Fruit fly (Drosophila melanogaster) whole organism, embryonic: Measurements from ENCODE around the gene Hs2st.

Experiments
- Aef1 ChIP-seq: fragments of 200-800 bp; sonication (Bioruptor generic); IDR thresholded peaks from 3 replicates; pipeline ENCODE4 v1.3.6; 2022; ENCODE audit warnings: missing biosample characterization, missing genetic modification characterization
- Asciz ChIP-seq: fragments of 200-800 bp; sonication (Bioruptor generic); optimal IDR thresholded peaks from 2 replicates; lab custom pipeline; 2017; ENCODE audit warnings: missing biosample characterization, mild to moderate bottlenecking, missing genetic modification characterization, missing genetic modification reagents
- Atf6 ChIP-seq: fragments of 200-800 bp; sonication (Bioruptor generic); IDR thresholded peaks from 2 replicates; pipeline ENCODE4 v1.3.6; 2022; ENCODE audit warnings: missing biosample characterization, missing genetic modification characterization
- Blimp-1 ChIP-seq: fragments of 200-800 bp; sonication (Bioruptor generic); optimal IDR thresholded peaks from 3 replicates; lab custom pipeline; 2018; ENCODE audit warnings: missing biosample characterization, missing genetic modification characterization, mild to moderate bottlenecking, moderate library complexity, missing genetic modification reagents
- CG10267 ChIP-seq: fragments of 200-800 bp; sonication (Bioruptor generic); optimal IDR thresholded peaks from 2 replicates; lab custom pipeline; 2018; ENCODE audit warnings: missing biosample characterization, mild to moderate bottlenecking, missing genetic modification characterization, moderate library complexity
- CG11398 ChIP-seq: fragments of 200-800 bp; sonication (Bioruptor generic); optimal IDR thresholded peaks from 2 replicates; lab custom pipeline; 2016; ENCODE audit warnings: missing biosample characterization, missing genetic modification characterization
- CG13894 ChIP-seq: fragments of 200-800 bp; sonication (Bioruptor generic); optimal IDR thresholded peaks from 3 replicates; lab custom pipeline; 2018; ENCODE audit warnings: missing biosample characterization, mild to moderate bottlenecking, missing genetic modification characterization, moderate library complexity
- CG15011 ChIP-seq: fragments of 200-800 bp; sonication (Bioruptor generic); optimal IDR thresholded peaks from 3 replicates; lab custom pipeline; 2018; ENCODE audit warnings: missing biosample characterization, mild to moderate bottlenecking, missing genetic modification characterization
- CG15269 ChIP-seq: fragments of 200-800 bp; sonication (Bioruptor generic); optimal IDR thresholded peaks from 2 replicates; lab custom pipeline; 2018; ENCODE audit warnings: missing biosample characterization, mild to moderate bottlenecking, missing genetic modification characterization, moderate library complexity
- CG15479 ChIP-seq: fragments of 200-800 bp; sonication (Bioruptor generic); optimal IDR thresholded peaks from 3 replicates; lab custom pipeline; 2019; ENCODE audit warnings: missing biosample characterization, mild to moderate bottlenecking, missing genetic modification characterization, moderate library complexity
- CG2120 ChIP-seq: fragments of 200-800 bp; sonication (Bioruptor generic); optimal IDR thresholded peaks from 3 replicates; lab custom pipeline; 2016; ENCODE audit warnings: missing biosample characterization, missing genetic modification characterization
- CG3065 ChIP-seq: fragments of 200-800 bp; sonication (Bioruptor generic); optimal IDR thresholded peaks from 2 replicates; lab custom pipeline; 2016; ENCODE audit warnings: missing biosample characterization, missing genetic modification characterization
- CG31441 ChIP-seq: fragments of 200-800 bp; sonication (Bioruptor generic); IDR thresholded peaks from 2 replicates; pipeline ENCODE4 v1.3.6; 2022; ENCODE audit warnings: missing biosample characterization, missing genetic modification characterization
- CG32767 ChIP-seq: fragments of 200-800 bp; sonication (Bioruptor generic); IDR thresholded peaks from 2 replicates; pipeline ENCODE4 v1.3.6; 2022; ENCODE audit warnings: missing biosample characterization, missing genetic modification characterization
- CG34224 ChIP-seq: fragments of 200-800 bp; sonication (Bioruptor generic); IDR thresholded peaks from 3 replicates; pipeline ENCODE4 v1.3.6; 2022; ENCODE audit warnings: missing biosample characterization, missing genetic modification characterization; ENCODE audit not compliant: partially characterized antibody
- CG4854 ChIP-seq: fragments of 200-800 bp; sonication (Bioruptor generic); optimal IDR thresholded peaks from 2 replicates; lab custom pipeline; 2016; ENCODE audit warnings: missing biosample characterization, missing genetic modification characterization, inconsistent platforms
- CG7372 ChIP-seq: fragments of 200-800 bp; sonication (Bioruptor generic); IDR thresholded peaks from 2 replicates; pipeline ENCODE4 v1.3.6; 2022; ENCODE audit warnings: missing biosample characterization, missing genetic modification characterization
- CG7963 ChIP-seq: fragments of 200-800 bp; sonication (Bioruptor generic); IDR thresholded peaks from 3 replicates; pipeline ENCODE4 v1.3.6; 2022; ENCODE audit warnings: missing biosample characterization, missing genetic modification characterization; ENCODE audit not compliant: partially characterized antibody
- CG8290 ChIP-seq, 3 experiments: fragments of 200-800 bp; sonication (Bioruptor generic); optimal IDR thresholded peaks; 2 replicates each; lab custom pipeline; 2016 to 2019; ENCODE audit warnings: missing biosample characterization in 3 of 3, missing genetic modification characterization in 3 of 3, mild to moderate bottlenecking in 2 of 3, moderate library complexity in 1 of 3
- CG8924 ChIP-seq: fragments of 200-800 bp; optimal IDR thresholded peaks from 3 replicates; lab custom pipeline; 2019; ENCODE audit warnings: missing biosample characterization, mild to moderate bottlenecking, missing genetic modification characterization, moderate library complexity
- CG9797 ChIP-seq: fragments of 200-800 bp; sonication (Bioruptor generic); optimal IDR thresholded peaks from 3 replicates; lab custom pipeline; 2018; ENCODE audit warnings: missing biosample characterization, mild to moderate bottlenecking, missing genetic modification characterization
- Dip2 ChIP-seq: fragments of 200-800 bp; sonication (Bioruptor generic); IDR thresholded peaks from 2 replicates; pipeline ENCODE4 v1.3.6; 2022; ENCODE audit warnings: missing biosample characterization, missing genetic modification characterization
- Doc3 ChIP-seq: fragments of 200-800 bp; sonication (Bioruptor generic); IDR thresholded peaks from 3 replicates; pipeline ENCODE4 v1.3.6; 2022; ENCODE audit warnings: missing biosample characterization, missing genetic modification characterization; ENCODE audit not compliant: partially characterized antibody
- Ets65A ChIP-seq: fragments of 200-800 bp; sonication (Bioruptor generic); peaks from one replicate; lab custom pipeline; 2016; ENCODE audit warnings: missing biosample characterization, missing genetic modification characterization
- Fer3 ChIP-seq: fragments of 200-800 bp; sonication (Bioruptor generic); optimal IDR thresholded peaks from 2 replicates; lab custom pipeline; 2018; ENCODE audit warnings: missing biosample characterization, mild to moderate bottlenecking, missing genetic modification characterization, moderate library complexity
- H2.0 ChIP-seq: fragments of 200-800 bp; sonication (Bioruptor generic); IDR thresholded peaks from 2 replicates; pipeline ENCODE4 v1.3.6; 2022; ENCODE audit warnings: missing biosample characterization, missing genetic modification characterization
- Hmx ChIP-seq: fragments of 200-800 bp; sonication (Bioruptor generic); optimal IDR thresholded peaks from 2 replicates; lab custom pipeline; 2016; ENCODE audit warnings: missing biosample characterization, missing genetic modification characterization
- Hr78 ChIP-seq, 2 experiments: fragments of 200-800 bp in 1 of 2; fragments of >200 bp in 1 of 2; sonication (Bioruptor generic) in 1 of 2; optimal IDR thresholded peaks; 2 replicates each; lab custom pipeline; 2017 to 2019; ENCODE audit warnings: missing biosample characterization in 2 of 2, missing genetic modification characterization in 2 of 2, mild to moderate bottlenecking in 1 of 2, moderate library complexity in 1 of 2
- Lim3 ChIP-seq: fragments of 200-800 bp; sonication (Bioruptor generic); IDR thresholded peaks from 2 replicates; pipeline ENCODE4 v1.3.6; 2022; ENCODE audit warnings: missing biosample characterization, missing genetic modification characterization
- MBD-R2 ChIP-seq: fragments of 200-800 bp; sonication (Bioruptor generic); IDR thresholded peaks from 2 replicates; pipeline ENCODE4 v1.3.6; 2022; ENCODE audit warnings: missing biosample characterization, missing genetic modification characterization
- Mad ChIP-seq: fragments of 200-800 bp; sonication (Bioruptor generic); optimal IDR thresholded peaks from 2 replicates; lab custom pipeline; 2016; ENCODE audit warnings: missing biosample characterization, missing genetic modification characterization
- NC2β ChIP-seq: fragments of 200-800 bp; sonication (Bioruptor generic); optimal IDR thresholded peaks from 2 replicates; lab custom pipeline; 2016; ENCODE audit warnings: missing biosample characterization, missing genetic modification characterization
- Rfx ChIP-seq: fragments of 200-800 bp; sonication (Bioruptor generic); IDR thresholded peaks from 2 replicates; pipeline ENCODE4 v1.3.6; 2022; ENCODE audit warnings: missing biosample characterization, missing genetic modification characterization
- Sin3A ChIP-seq: fragments of >200 bp; optimal IDR thresholded peaks from 2 replicates; lab custom pipeline; 2018
- Vsx1 ChIP-seq: fragments of 200-800 bp; sonication (Bioruptor generic); optimal IDR thresholded peaks from 2 replicates; lab custom pipeline; 2017; ENCODE audit warnings: missing biosample characterization, mild to moderate bottlenecking, missing genetic modification characterization, missing genetic modification reagents
- ac ChIP-seq: fragments of 200-800 bp; sonication (Bioruptor generic); optimal IDR thresholded peaks from 3 replicates; lab custom pipeline; 2017; ENCODE audit warnings: missing biosample characterization, mild to moderate bottlenecking, missing genetic modification characterization
- bsh ChIP-seq, 2 experiments: fragments of 200-800 bp; sonication (Bioruptor generic); optimal IDR thresholded peaks; 2 replicates each; lab custom pipeline; 2017 to 2018; ENCODE audit warnings: mild to moderate bottlenecking in 2 of 2, missing biosample characterization in 2 of 2, missing genetic modification characterization in 2 of 2, moderate library complexity in 1 of 2
- chm ChIP-seq: fragments of 200-800 bp; sonication (Bioruptor generic); IDR thresholded peaks from 2 replicates; pipeline ENCODE4 v1.3.6; 2022; ENCODE audit warnings: missing biosample characterization, missing genetic modification characterization
- crc ChIP-seq: fragments of 200-800 bp; sonication (Bioruptor generic); optimal IDR thresholded peaks from 2 replicates; lab custom pipeline; 2016; ENCODE audit warnings: missing biosample characterization, missing genetic modification characterization
- dysf ChIP-seq: fragments of 200-800 bp; sonication (Bioruptor generic); IDR thresholded peaks from 3 replicates; pipeline ENCODE4 v1.3.6; 2022; ENCODE audit warnings: missing biosample characterization, missing genetic modification characterization
- ems ChIP-seq: fragments of 200-800 bp; sonication (Bioruptor generic); optimal IDR thresholded peaks from 3 replicates; lab custom pipeline; 2016; ENCODE audit warnings: missing biosample characterization, missing genetic modification characterization
- ewg ChIP-seq: fragments of 200-800 bp; sonication (Bioruptor generic); optimal IDR thresholded peaks from 3 replicates; lab custom pipeline; 2017; ENCODE audit warnings: mild to moderate bottlenecking, missing biosample characterization, missing genetic modification reagents, missing genetic modification characterization
- fu2 ChIP-seq: fragments of 200-800 bp; sonication (Bioruptor generic); optimal IDR thresholded peaks from 2 replicates; lab custom pipeline; 2016; ENCODE audit warnings: missing biosample characterization, missing genetic modification characterization
- gfzf ChIP-seq: fragments of 200-800 bp; sonication (Bioruptor generic); optimal IDR thresholded peaks from 2 replicates; lab custom pipeline; 2016; ENCODE audit warnings: missing biosample characterization, mild to moderate bottlenecking, missing genetic modification characterization, moderate library complexity
- gsb ChIP-seq: fragments of 200-800 bp; sonication (Bioruptor generic); IDR thresholded peaks from 2 replicates; pipeline ENCODE4 v1.3.6; 2022; ENCODE audit warnings: missing biosample characterization, missing genetic modification characterization
- repo ChIP-seq: fragments of 200-800 bp; sonication (Bioruptor generic); optimal IDR thresholded peaks from 2 replicates; lab custom pipeline; 2016; ENCODE audit warnings: missing biosample characterization, missing genetic modification characterization
- run ChIP-seq: fragments of 200-800 bp; sonication (Bioruptor generic); optimal IDR thresholded peaks from 3 replicates; lab custom pipeline; 2018; ENCODE audit warnings: missing biosample characterization, mild to moderate bottlenecking, missing genetic modification characterization
- sd ChIP-seq: fragments of 200-800 bp; sonication (Bioruptor generic); optimal IDR thresholded peaks from 3 replicates; lab custom pipeline; 2018; ENCODE audit warnings: missing biosample characterization, mild to moderate bottlenecking, missing genetic modification characterization, moderate library complexity
- sob ChIP-seq: fragments of 200-800 bp; sonication (Bioruptor generic); IDR thresholded peaks from 2 replicates; pipeline ENCODE4 v1.3.6; 2022; ENCODE audit warnings: missing biosample characterization, missing genetic modification characterization
- vfl ChIP-seq: fragments of 200-800 bp; sonication (Bioruptor generic); optimal IDR thresholded peaks from 2 replicates; lab custom pipeline; 2016; ENCODE audit warnings: missing biosample characterization, missing genetic modification characterization
- wdn ChIP-seq: fragments of 200-800 bp; sonication (Bioruptor generic); IDR thresholded peaks from 2 replicates; pipeline ENCODE4 v1.3.6; 2022; ENCODE audit warnings: missing biosample characterization, missing genetic modification characterization

The Hs2st gene

dm6 chr2L:19426330-19426781 is 18.2 kb downstream of the Hs2st start, which contains the start of gene Pax (continued):
- TF ChIP-seq sd (tag; lab: Kevin White, UChicago): peak; percentile 46
- TF ChIP-seq NC2β (GFP tag; lab: Kevin White, UChicago): no peak
- TF ChIP-seq Atf6: no peak
- no peak for TF ChIP-seq ems (GFP tag; lab: Kevin White, UChicago)
- TF ChIP-seq CG15269 (tag; lab: Kevin White, UChicago): no peak
- TF ChIP-seq chm: peak; percentile 34; the same call in 1 of the 2 replicates
- TF ChIP-seq Fer3 (tag; lab: Kevin White, UChicago): no peak
- no peak for TF ChIP-seq repo
- no peak for TF ChIP-seq Hr78 (GFP tag; optimal IDR thresholded peaks at IDR 0.05; lab: Kevin White, UChicago)
- peak; percentile 92 for TF ChIP-seq CG34224 (GFP tag; lab: Robert Waterston, UW)
- TF ChIP-seq CG11398 (GFP tag; lab: Kevin White, UChicago): no peak
- TF ChIP-seq CG7963: peak; percentile 90
- no peak for TF ChIP-seq Aef1 (GFP tag; lab: Robert Waterston, UW)
- no peak for TF ChIP-seq CG4854 (GFP tag; lab: Kevin White, UChicago)
- TF ChIP-seq CG31441 (GFP tag; lab: Robert Waterston, UW): no peak
- TF ChIP-seq ac (GFP tag; lab: Kevin White, UChicago): no peak
- TF ChIP-seq Rfx (GFP tag; lab: Robert Waterston, UW): peak; percentile 22; the same call in 1 of the 2 replicates
- no peak for TF ChIP-seq CG7372 (GFP tag; lab: Robert Waterston, UW)
- TF ChIP-seq Asciz (GFP tag; lab: Kevin White, UChicago): no peak
- TF ChIP-seq Vsx1 (GFP tag; lab: Kevin White, UChicago): no peak
- TF ChIP-seq Hmx (GFP tag; lab: Kevin White, UChicago): no peak
- peak; percentile 95 for TF ChIP-seq Doc3 (GFP tag; lab: Robert Waterston, UW)
- no peak for TF ChIP-seq fu2 (GFP tag; lab: Kevin White, UChicago)
- peak; percentile 72 for TF ChIP-seq MBD-R2 (GFP tag; lab: Robert Waterston, UW)
- TF ChIP-seq Blimp-1 (GFP tag; lab: Kevin White, UChicago): no peak
- TF ChIP-seq CG8924 (tag; lab: Kevin White, UChicago): no peak
- peak; percentile 83 for TF ChIP-seq ewg (GFP tag; lab: Kevin White, UChicago)
- TF ChIP-seq Lim3 (GFP tag; lab: Robert Waterston, UW): no peak
- TF ChIP-seq CG32767 (GFP tag; lab: Robert Waterston, UW): no peak
- TF ChIP-seq CG3065 (GFP tag; lab: Kevin White, UChicago): no peak
- TF ChIP-seq CG13894: no peak
- peak; percentile 34 for TF ChIP-seq Sin3A (lab: Kevin White, UChicago)
- no peak for TF ChIP-seq vfl (GFP tag; lab: Kevin White, UChicago)
- no peak for TF ChIP-seq CG15011 (GFP tag; lab: Kevin White, UChicago)
- TF ChIP-seq sob: no peak
- TF ChIP-seq run (tag; lab: Kevin White, UChicago): no peak
- TF ChIP-seq CG15479 (GFP tag; lab: Kevin White, UChicago): no peak
- no peak for TF ChIP-seq CG8290 (GFP tag; optimal IDR thresholded peaks at IDR 0.05; lab: Kevin White, UChicago)
- TF ChIP-seq CG8290 (tag; optimal IDR thresholded peaks at IDR 0.05; lab: Kevin White, UChicago): peak in 1 of 2 experiments; percentile 56
- TF ChIP-seq Mad (GFP tag; lab: Kevin White, UChicago): no peak
- no peak for TF ChIP-seq CG2120 (GFP tag; lab: Kevin White, UChicago)
- TF ChIP-seq H2.0 (GFP tag; lab: Robert Waterston, UW): no peak
- TF ChIP-seq CG9797 (GFP tag; lab: Kevin White, UChicago): peak; percentile 41
- TF ChIP-seq Dip2 (GFP tag; lab: Robert Waterston, UW): no peak
- no peak for TF ChIP-seq gsb
- peak; percentile 62 for TF ChIP-seq gfzf (GFP tag; lab: Kevin White, UChicago)
- TF ChIP-seq wdn (GFP tag; lab: Robert Waterston, UW): no peak
- peak; percentile 1 for TF ChIP-seq CG10267 (tag; lab: Kevin White, UChicago)
- TF ChIP-seq bsh (GFP tag; optimal IDR thresholded peaks at IDR 0.05; lab: Kevin White, UChicago): no peak
- no peak for TF ChIP-seq Ets65A (GFP tag; lab: Kevin White, UChicago)
- TF ChIP-seq crc (GFP tag; lab: Kevin White, UChicago): no peak
- TF ChIP-seq dysf (GFP tag; lab: Robert Waterston, UW): no peak
